Worm (Caenorhabditis elegans): ENCODE results near the gene erd-2.1.
"Not testable (repeated sequence)": the region's sequence is repeated elsewhere in the genome, so short reads cannot be mapped to it uniquely, and the experiment has no call there.

erd-2.1 gene

DNA sequence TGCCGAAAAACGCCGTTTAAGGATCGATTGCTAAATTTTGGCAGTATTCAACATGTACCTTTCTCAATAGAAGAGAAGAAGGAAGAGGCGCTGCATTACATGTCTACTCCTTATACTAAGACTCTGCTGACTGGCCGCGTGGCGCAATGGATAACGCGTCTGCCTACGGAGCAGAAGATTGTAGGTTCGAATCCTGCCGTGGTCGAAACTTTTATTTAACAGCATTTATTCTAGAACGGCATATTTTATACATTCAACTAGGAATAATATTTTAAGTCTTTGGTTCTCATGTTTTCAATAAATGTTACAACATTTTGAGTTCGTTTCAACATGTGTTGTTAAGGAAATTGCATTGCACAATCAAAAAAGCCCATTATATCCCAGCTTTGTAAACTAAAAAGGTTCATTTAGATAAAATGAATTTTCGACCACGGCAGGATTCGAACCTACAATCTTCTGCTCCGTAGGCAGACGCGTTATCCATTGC lies 26.0 kb downstream of the erd-2.1 start:
- peak; percentile 53 for TF ChIP-seq mcd-1 (GFP tag; IDR thresholded peaks at IDR 0.05)
- TF ChIP-seq rcor-1 (GFP tag; IDR thresholded peaks at IDR 0.05), result peak; percentile 83
- TF ChIP-seq pbrm-1 (GFP tag; IDR thresholded peaks at IDR 0.05), result peak; percentile 84
- TF ChIP-seq mes-4 (tag; optimal IDR thresholded peaks at IDR 0.05), result peak; percentile 63
- TF ChIP-seq chd-7 (tag; optimal IDR thresholded peaks at IDR 0.05), result peak; percentile 54
- TF ChIP-seq K12H6.12 (tag; optimal IDR thresholded peaks at IDR 0.05), result peak; percentile 19
- peak; percentile 31 for TF ChIP-seq zim-3 (tag; optimal IDR thresholded peaks at IDR 0.05)
- peak; percentile 39 for TF ChIP-seq ceh-27 (GFP tag; optimal IDR thresholded peaks at IDR 0.05)
- TF ChIP-seq lsy-27 (tag; optimal IDR thresholded peaks at IDR 0.05; ENCODE audit: borderline replicate concordance, insufficient read depth), result peak; percentile 67
- TF ChIP-seq him-1 (tag; optimal IDR thresholded peaks at IDR 0.05), result peak; percentile 78
- TF ChIP-seq repo-1 (tag; optimal IDR thresholded peaks at IDR 0.05), result peak; percentile 13
- TF ChIP-seq aptf-3 (GFP tag; IDR thresholded peaks at IDR 0.05), result 0 out of 2 replicates have a peak, but pooled peaks have one; percentile 65
- peak; percentile 68 for TF ChIP-seq hmg-1.2 (GFP tag; IDR thresholded peaks at IDR 0.05)
- peak; percentile 25 for TF ChIP-seq F22D6.2 (tag; optimal IDR thresholded peaks at IDR 0.05)
- peak in 1 of 2 experiments; percentile 54 for TF ChIP-seq let-607 (tag; optimal IDR thresholded peaks at IDR 0.05)
- peak; percentile 48 for TF ChIP-seq snpc-3.4 (tag; optimal IDR thresholded peaks at IDR 0.05)
- peak; percentile 51 for TF ChIP-seq F23B12.7 (tag; optimal IDR thresholded peaks at IDR 0.05; ENCODE audit: insufficient read depth)
- peak; percentile 80 for TF ChIP-seq let-526 (GFP tag; IDR thresholded peaks at IDR 0.05)
- peak; percentile 84 for TF ChIP-seq lin-26 (GFP tag; IDR thresholded peaks at IDR 0.05)
- TF ChIP-seq somi-1 (GFP tag; optimal IDR thresholded peaks at IDR 0.05), result peak; percentile 27
- peak; percentile 43 for TF ChIP-seq hlh-12 (tag; optimal IDR thresholded peaks at IDR 0.05)
- peak; percentile 54 for TF ChIP-seq ZK185.1 (tag; optimal IDR thresholded peaks at IDR 0.05; ENCODE audit: poor library complexity, severe bottlenecking)
- TF ChIP-seq ekl-4 (GFP tag; IDR thresholded peaks at IDR 0.05), result 0 out of 2 replicates have a peak, but pooled peaks have one; percentile 38
- TF ChIP-seq Y53G8AR.9 (GFP tag; conservative IDR thresholded peaks at IDR 0.05), result 0 out of 2 replicates have a peak, but pooled peaks have one; percentile 18
- peak; percentile 36 for TF ChIP-seq mxl-1 (tag; optimal IDR thresholded peaks at IDR 0.05)
- peak; percentile 56 for TF ChIP-seq attf-5 (GFP tag; optimal IDR thresholded peaks at IDR 0.05)
- not testable (repeated sequence) for TF ChIP-seq ama-1 (optimal IDR thresholded peaks at IDR 0.05)
- peak; percentile 54 to 81 for TF ChIP-seq ama-1 (GFP tag; optimal IDR thresholded peaks at IDR 0.05)
- peak; percentile 65; the same call in 1 of the 2 replicates for TF ChIP-seq B0336.3 (GFP tag; IDR thresholded peaks at IDR 0.05)
- TF ChIP-seq nhr-90 (tag; optimal IDR thresholded peaks at IDR 0.05), result peak; percentile 67
- TF ChIP-seq snpc-1.1 (tag; optimal IDR thresholded peaks at IDR 0.05; ENCODE audit: insufficient read depth), result peak; percentile 2
- peak; percentile 67 for TF ChIP-seq F52B5.7 (tag; optimal IDR thresholded peaks at IDR 0.05)
- peak; percentile 36 for TF ChIP-seq ztf-26 (tag; optimal IDR thresholded peaks at IDR 0.05)
- TF ChIP-seq F10E7.11 (tag; optimal IDR thresholded peaks at IDR 0.05), result peak; percentile 73
- peak; percentile 41; the same call in 1 of the 2 replicates for TF ChIP-seq egl-44 (GFP tag; IDR thresholded peaks at IDR 0.05)
- TF ChIP-seq atf-7 (tag; optimal IDR thresholded peaks at IDR 0.05), result peak; percentile 22
- TF ChIP-seq hrde-1 (tag; optimal IDR thresholded peaks at IDR 0.05; ENCODE audit: borderline replicate concordance), result peak; percentile 35
- TF ChIP-seq lin-40 (tag; optimal IDR thresholded peaks at IDR 0.05), result peak; percentile 62
- peak; percentile 45 for TF ChIP-seq lin-54 (GFP tag; optimal IDR thresholded peaks at IDR 0.05)
- TF ChIP-seq ceh-100 (GFP tag; IDR thresholded peaks at IDR 0.05), result peak; percentile 43
- TF ChIP-seq dox-1 (GFP tag; IDR thresholded peaks at IDR 0.05), result peak; percentile 86; the same call in 1 of the 2 replicates
- TF ChIP-seq gei-17 (GFP tag; optimal IDR thresholded peaks at IDR 0.05), result peak; percentile 40
- TF ChIP-seq egrh-3 (GFP tag; IDR thresholded peaks at IDR 0.05), result peak; percentile 23; the same call in 1 of the 2 replicates
- TF ChIP-seq tlf-1 (GFP tag; optimal IDR thresholded peaks at IDR 0.05), result peak; percentile 35
- peak; percentile 69 for TF ChIP-seq athp-1 (tag; optimal IDR thresholded peaks at IDR 0.05)
- TF ChIP-seq hsf-1 (GFP tag; IDR thresholded peaks at IDR 0.05), result peak; percentile 50; the same call in 1 of the 2 replicates
- TF ChIP-seq bed-1 (GFP tag; IDR thresholded peaks at IDR 0.05), result peak; percentile 6; the same call in 1 of the 2 replicates
